Worm (Caenorhabditis elegans): ENCODE results near the gene C13A2.6.

DNA sequence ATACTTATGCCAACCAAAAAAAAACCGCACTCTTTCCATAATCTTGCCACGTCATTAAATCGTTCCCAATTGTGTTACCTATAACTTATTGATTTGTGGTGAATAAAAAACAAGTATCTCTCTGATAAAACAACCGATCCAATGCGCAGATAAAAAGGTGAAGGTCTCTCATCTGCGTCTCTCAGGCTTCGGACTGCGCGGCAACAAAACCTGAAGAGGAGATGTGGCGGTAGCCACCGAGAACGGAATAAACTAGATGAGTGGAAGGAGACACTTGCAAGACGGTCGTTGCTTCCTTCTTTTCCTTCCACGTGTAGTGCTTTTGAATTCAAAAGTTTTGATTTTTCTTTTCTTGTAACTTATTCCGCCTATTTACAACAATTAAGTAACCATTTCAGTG lies 44.6 kb upstream of the C13A2.6 start, which contains the start of gene fkb-3:
- TF ChIP-seq ama-1 (optimal IDR thresholded peaks at IDR 0.05) (no peak), tbx-37 (GFP tag; conservative IDR thresholded peaks at IDR 0.05) (no peak), aly-1 (tag; optimal IDR thresholded peaks at IDR 0.05) (no peak), tbx-11 (GFP tag; IDR thresholded peaks at IDR 0.05) (no peak), sea-1 (GFP tag; conservative IDR thresholded peaks at IDR 0.05) (no peak), ceh-13 (GFP tag; optimal IDR thresholded peaks at IDR 0.05) (no peak), tra-4 (tag; optimal IDR thresholded peaks at IDR 0.05) (no peak), hmbx-1 (tag; optimal IDR thresholded peaks at IDR 0.05) (no peak), hnd-1 (tag; optimal IDR thresholded peaks at IDR 0.05) (no peak), flt-1 (GFP tag; IDR thresholded peaks at IDR 0.05) (no peak), scrt-1 (GFP tag; IDR thresholded peaks at IDR 0.05) (no peak), ets-7 (tag; optimal IDR thresholded peaks at IDR 0.05) (no peak), pes-1 (GFP tag; IDR thresholded peaks at IDR 0.05) (no peak), hmg-4 (GFP tag; optimal IDR thresholded peaks at IDR 0.05) (no peak)
